Fruit fly (Drosophila melanogaster): ENCODE results near the gene CG8565.

Gene CG8565

DNA sequence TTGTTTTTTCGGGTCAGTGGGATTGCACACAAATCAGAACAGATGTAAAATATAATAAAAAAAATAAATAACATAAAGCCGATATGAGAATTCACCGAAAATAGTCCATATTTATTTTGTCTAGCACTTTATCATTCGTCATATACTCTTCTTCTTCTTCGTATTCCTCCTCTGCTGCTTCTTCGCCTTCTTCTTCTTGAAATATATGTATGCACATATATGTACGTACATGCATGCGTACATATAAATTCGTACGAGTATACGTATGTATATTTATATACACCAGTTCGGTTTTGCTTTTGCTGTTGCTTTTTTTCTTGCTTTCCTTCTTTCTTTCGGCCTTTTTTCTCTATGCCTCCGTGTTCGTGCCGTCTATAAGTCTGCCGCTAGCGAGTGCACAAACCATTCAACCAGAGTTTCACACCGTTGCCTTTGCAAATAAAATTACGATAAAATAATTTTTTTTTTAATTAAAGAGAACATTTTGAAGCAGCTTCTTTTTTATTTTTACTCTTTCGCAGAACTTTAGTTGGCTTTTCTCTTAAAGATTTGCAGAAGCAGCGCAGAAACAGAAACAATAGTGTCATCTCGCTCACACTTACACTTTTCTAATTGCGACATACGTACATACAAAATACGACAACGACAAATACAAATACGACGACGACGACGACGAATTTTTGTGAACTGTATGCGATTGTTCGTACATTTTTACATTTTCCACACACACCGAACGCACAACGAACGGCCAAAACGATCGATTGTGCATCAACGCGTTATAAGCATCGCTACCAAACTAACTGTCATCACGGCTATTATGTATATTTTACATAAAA is 49.0 kb downstream of the CG8565 start:
- TF ChIP-seq CG8632 (GFP tag; optimal IDR thresholded peaks at IDR 0.05): peak; percentile 75
- peak in 1 of 2 experiments; percentile 81 for TF ChIP-seq salr (GFP tag; optimal IDR thresholded peaks at IDR 0.05)
- TF ChIP-seq CG10669 (GFP tag; optimal IDR thresholded peaks at IDR 0.05): peak; percentile 89
- TF ChIP-seq CG34406 (GFP tag; optimal IDR thresholded peaks at IDR 0.05): peak; percentile 74
- TF ChIP-seq Sox15 (GFP tag; optimal IDR thresholded peaks at IDR 0.05): no peak
- TF ChIP-seq CG6854 (GFP tag; optimal IDR thresholded peaks at IDR 0.05): peak; percentile 89
- TF ChIP-seq Hr38 (GFP tag; optimal IDR thresholded peaks at IDR 0.05): no peak
- no peak for TF ChIP-seq achi (GFP tag; optimal IDR thresholded peaks at IDR 0.05)
- peak; percentile 78 for TF ChIP-seq Eip75B (GFP tag; optimal IDR thresholded peaks at IDR 0.05)
- no peak for TF ChIP-seq CG7368 (GFP tag; optimal IDR thresholded peaks at IDR 0.05)
- no peak for TF ChIP-seq topi (GFP tag; optimal IDR thresholded peaks at IDR 0.05)
- TF ChIP-seq CG31627 (GFP tag; optimal IDR thresholded peaks at IDR 0.05): no peak
- peak; percentile 92 for TF ChIP-seq Ets96B (tag; optimal IDR thresholded peaks at IDR 0.05)
- no peak for TF ChIP-seq acj6 (GFP tag; optimal IDR thresholded peaks at IDR 0.05)
- TF ChIP-seq Blimp-1 (GFP tag; optimal IDR thresholded peaks at IDR 0.05): no peak
- peak; percentile 87 for TF ChIP-seq fkh (GFP tag; optimal IDR thresholded peaks at IDR 0.05)
- peak; percentile 96 for TF ChIP-seq CG16779 (tag; optimal IDR thresholded peaks at IDR 0.05)
- peak; percentile 68 for TF ChIP-seq fd59A (GFP tag; optimal IDR thresholded peaks at IDR 0.05)
- peak; percentile 87 for TF ChIP-seq spab (GFP tag; optimal IDR thresholded peaks at IDR 0.05)
- TF ChIP-seq CG8119 (GFP tag; IDR thresholded peaks at IDR 0.05): peak; percentile 92
- no peak for TF ChIP-seq cyc (GFP tag; optimal IDR thresholded peaks at IDR 0.05)
- TF ChIP-seq Smox (GFP tag; optimal IDR thresholded peaks at IDR 0.05): no peak
- TF ChIP-seq CG11294 (GFP tag; IDR thresholded peaks at IDR 0.05): peak; percentile 56; the same call in 1 of the 2 replicates
- TF ChIP-seq dsx (GFP tag; optimal IDR thresholded peaks at IDR 0.05; ENCODE audit: poor library complexity, severe bottlenecking): peak; percentile 88
- no peak for TF ChIP-seq Ets21C (GFP tag; optimal IDR thresholded peaks at IDR 0.05)
- peak; percentile 94 for TF ChIP-seq CG6808 (GFP tag; optimal IDR thresholded peaks at IDR 0.05)
- peak; percentile 97 to 98 for TF ChIP-seq ss (GFP tag; optimal IDR thresholded peaks at IDR 0.05)
- peak; percentile 46 for TF ChIP-seq CG11762 (GFP tag; optimal IDR thresholded peaks at IDR 0.05; ENCODE audit: insufficient read depth)
- TF ChIP-seq CG9139 (GFP tag; optimal IDR thresholded peaks at IDR 0.05): peak; percentile 92
- TF ChIP-seq Sox14 (GFP tag; optimal IDR thresholded peaks at IDR 0.05): no peak
- TF ChIP-seq Sox102F (GFP tag; optimal IDR thresholded peaks at IDR 0.05): no peak
- peak; percentile 98 for TF ChIP-seq CG6163 (GFP tag; IDR thresholded peaks at IDR 0.05)
- peak; percentile 14 for TF ChIP-seq lz (GFP tag; optimal IDR thresholded peaks at IDR 0.05)
- TF ChIP-seq vri (GFP tag; optimal IDR thresholded peaks at IDR 0.05): no peak
- TF ChIP-seq Hr39 (GFP tag; optimal IDR thresholded peaks at IDR 0.05): no peak
- TF ChIP-seq CG15336 (GFP tag; IDR thresholded peaks at IDR 0.05): peak; percentile 91
- peak; percentile 43 for TF ChIP-seq fd85E (GFP tag; optimal IDR thresholded peaks at IDR 0.05)
- TF ChIP-seq pdm3 (GFP tag; optimal IDR thresholded peaks at IDR 0.05): no peak
- no peak for TF ChIP-seq svp (GFP tag)
- peak; percentile 39 for TF ChIP-seq CG6792 (GFP tag; optimal IDR thresholded peaks at IDR 0.05)
- TF ChIP-seq CG3919 (GFP tag; optimal IDR thresholded peaks at IDR 0.05): no peak
- no peak for TF ChIP-seq CG8319 (GFP tag; optimal IDR thresholded peaks at IDR 0.05)
- TF ChIP-seq Hr4 (GFP tag; optimal IDR thresholded peaks at IDR 0.05): no peak
- TF ChIP-seq CG3032 (tag; optimal IDR thresholded peaks at IDR 0.05): peak; percentile 90
- TF ChIP-seq CG1621 (tag; optimal IDR thresholded peaks at IDR 0.05): peak; percentile 94
- peak; percentile 92 for TF ChIP-seq net (GFP tag; optimal IDR thresholded peaks at IDR 0.05)
- TF ChIP-seq CG10631 (GFP tag; optimal IDR thresholded peaks at IDR 0.05): no peak
- peak; percentile 96 for TF ChIP-seq eg (GFP tag; IDR thresholded peaks at IDR 0.05)
- peak; percentile 79 for TF ChIP-seq Eip93F (GFP tag; optimal IDR thresholded peaks at IDR 0.05)
- no peak for TF ChIP-seq CG32006 (GFP tag; optimal IDR thresholded peaks at IDR 0.05)
